Worm (Caenorhabditis elegans): ENCODE results near the gene lys-5.

ce11 chrIV:11583906-11584378 lies 41.4 kb downstream of the lys-5 start, which contains the start of gene F12F6.1:
- no peak for TF ChIP-seq F49E8.2 (tag; optimal IDR thresholded peaks at IDR 0.05; ENCODE audit: borderline replicate concordance)
- no peak for TF ChIP-seq mdl-1 (tag; optimal IDR thresholded peaks at IDR 0.05)
- TF ChIP-seq zip-11 (GFP tag; IDR thresholded peaks at IDR 0.05) = no peak; the same call in 1 of the 2 replicates
- TF ChIP-seq ctbp-1 (GFP tag; IDR thresholded peaks at IDR 0.05) = no peak
